Worm (Caenorhabditis elegans) whole organism, mixed stage, embryonic: ENCODE results near the gene Y12A6A.1.

ENCODE experiments used
- M03D4.4 ChIP-seq: sonication (generic microtip); optimal IDR thresholded peaks from 2 replicates; lab custom pipeline; 2017; ENCODE audit warnings: mild to moderate bottlenecking, missing genetic modification characterization, missing compliant biosample characterization
- blmp-1 ChIP-seq: fragments of 150-350 bp; optimal IDR thresholded peaks from 2 replicates; lab custom pipeline; 2014; ENCODE audit warnings: missing biosample characterization, missing genetic modification characterization
- ceh-39 ChIP-seq: fragments of 150-350 bp; optimal IDR thresholded peaks from 2 replicates; lab custom pipeline; 2014; ENCODE audit warnings: missing biosample characterization, missing genetic modification characterization
- ceh-43 ChIP-seq: fragments of 200-800 bp; sonication (Bioruptor generic); optimal IDR thresholded peaks from 2 replicates; lab custom pipeline; 2018; ENCODE audit warnings: mild to moderate bottlenecking, missing genetic modification characterization, moderate library complexity, missing compliant biosample characterization
- ceh-83 ChIP-seq: fragments of 200-800 bp; sonication (Bioruptor generic); optimal IDR thresholded peaks from 2 replicates; lab custom pipeline; 2018; ENCODE audit warnings: mild to moderate bottlenecking, missing genetic modification characterization, missing compliant biosample characterization
- ces-1 ChIP-seq: fragments of 150-350 bp; optimal IDR thresholded peaks from 2 replicates; lab custom pipeline; 2014; ENCODE audit warnings: missing biosample characterization, missing genetic modification reagents, missing genetic modification characterization
- cnd-1 ChIP-seq: fragments of 200-800 bp; sonication (Bioruptor generic); optimal IDR thresholded peaks from 2 replicates; lab custom pipeline; 2018; ENCODE audit warnings: mild to moderate bottlenecking, missing genetic modification characterization, missing compliant biosample characterization
- elt-1 ChIP-seq: sonication (generic microtip); optimal IDR thresholded peaks from 2 replicates; lab custom pipeline; 2017; ENCODE audit warnings: missing genetic modification characterization, mild to moderate bottlenecking, missing compliant biosample characterization, antibody characterized with exemption, moderate library complexity, borderline replicate concordance; ENCODE audit not compliant: insufficient read depth
- elt-3 ChIP-seq: fragments of 150-350 bp; optimal IDR thresholded peaks from 2 replicates; lab custom pipeline; 2014; ENCODE audit warnings: missing biosample characterization, missing genetic modification characterization
- flh-1 ChIP-seq: fragments of 200-800 bp; sonication (Bioruptor generic); optimal IDR thresholded peaks from 2 replicates; lab custom pipeline; 2018; ENCODE audit warnings: mild to moderate bottlenecking, missing genetic modification characterization, moderate library complexity, missing compliant biosample characterization
- ham-2 ChIP-seq: fragments of 200-800 bp; sonication (Bioruptor generic); optimal IDR thresholded peaks from 2 replicates; lab custom pipeline; 2018; ENCODE audit warnings: mild to moderate bottlenecking, missing genetic modification characterization, missing compliant biosample characterization
- hlh-1 ChIP-seq: fragments of 150-350 bp; optimal IDR thresholded peaks from 2 replicates; lab custom pipeline; 2014; ENCODE audit warnings: missing biosample characterization, missing genetic modification reagents, missing genetic modification characterization
- lin-13 ChIP-seq: fragments of 150-350 bp; optimal IDR thresholded peaks from 2 replicates; lab custom pipeline; 2014; ENCODE audit warnings: missing biosample characterization, missing genetic modification characterization
- lin-32 ChIP-seq: fragments of 200-800 bp; sonication (Bioruptor generic); optimal IDR thresholded peaks from 2 replicates; lab custom pipeline; 2018; ENCODE audit warnings: mild to moderate bottlenecking, missing genetic modification characterization, missing compliant biosample characterization
- lsy-2 ChIP-seq: fragments of 150-350 bp; optimal IDR thresholded peaks from 2 replicates; lab custom pipeline; 2014; ENCODE audit warnings: missing biosample characterization, missing genetic modification characterization
- mab-5 ChIP-seq: fragments of 150-350 bp; optimal IDR thresholded peaks from 2 replicates; lab custom pipeline; 2014; ENCODE audit warnings: missing biosample characterization, missing genetic modification characterization
- mep-1 ChIP-seq: fragments of 150-350 bp; optimal IDR thresholded peaks from 2 replicates; lab custom pipeline; 2017; ENCODE audit warnings: missing biosample characterization, missing genetic modification reagents, missing genetic modification characterization, inconsistent platforms
- mls-2 ChIP-seq: sonication (generic microtip); optimal IDR thresholded peaks from 2 replicates; lab custom pipeline; 2016; ENCODE audit warnings: mild to moderate bottlenecking, missing genetic modification characterization, moderate library complexity, missing compliant biosample characterization
- nhr-12 ChIP-seq: fragments of 150-350 bp; optimal IDR thresholded peaks from 2 replicates; lab custom pipeline; 2014; ENCODE audit warnings: missing biosample characterization, missing genetic modification characterization
- nhr-2 ChIP-seq: fragments of 150-350 bp; optimal IDR thresholded peaks from 2 replicates; lab custom pipeline; 2014; ENCODE audit warnings: missing biosample characterization, missing genetic modification characterization
- nhr-28 ChIP-seq: fragments of 150-350 bp; optimal IDR thresholded peaks from 2 replicates; lab custom pipeline; 2014; ENCODE audit warnings: missing biosample characterization, missing genetic modification characterization
- pha-4 ChIP-seq: fragments of 150-350 bp; optimal IDR thresholded peaks from 2 replicates; lab custom pipeline; 2018; ENCODE audit warnings: missing biosample characterization, missing genetic modification reagents, missing genetic modification characterization
- sem-2 ChIP-seq: fragments of 200-800 bp; sonication (Bioruptor generic); optimal IDR thresholded peaks from 2 replicates; lab custom pipeline; 2018; ENCODE audit warnings: mild to moderate bottlenecking, missing genetic modification characterization, missing compliant biosample characterization
- snpc-4 ChIP-seq: fragments of 150-350 bp; optimal IDR thresholded peaks from 2 replicates; lab custom pipeline; 2014; ENCODE audit warnings: missing biosample characterization, missing genetic modification characterization
- sptf-1 ChIP-seq: sonication (generic microtip); optimal IDR thresholded peaks from 2 replicates; lab custom pipeline; 2017; ENCODE audit warnings: mild to moderate bottlenecking, missing genetic modification characterization, moderate library complexity, missing compliant biosample characterization
- unc-120 ChIP-seq: sonication (generic microtip); optimal IDR thresholded peaks from 2 replicates; lab custom pipeline; 2017; ENCODE audit warnings: missing genetic modification characterization, missing compliant biosample characterization; ENCODE audit not compliant: poor library complexity, severe bottlenecking
- unc-39 ChIP-seq: fragments of 150-350 bp; optimal IDR thresholded peaks from 2 replicates; lab custom pipeline; 2014; ENCODE audit warnings: missing biosample characterization, missing genetic modification characterization
- unc-62 ChIP-seq: fragments of 150-350 bp; optimal IDR thresholded peaks from 2 replicates; lab custom pipeline; 2014; ENCODE audit warnings: missing biosample characterization, missing genetic modification reagents, missing genetic modification characterization
- zip-8 ChIP-seq: fragments of 150-350 bp; optimal IDR thresholded peaks from 2 replicates; lab custom pipeline; 2014; ENCODE audit warnings: missing biosample characterization, missing genetic modification characterization
- ztf-11 ChIP-seq: fragments of 150-350 bp; optimal IDR thresholded peaks from 2 replicates; lab custom pipeline; 2014; ENCODE audit warnings: missing biosample characterization, missing genetic modification characterization

Gene Y12A6A.1

ce11 chrX:13615181-13615580 lies 6.3 kb downstream of the Y12A6A.1 start:
- TF ChIP-seq ztf-11 (tag; lab: Kevin White, UChicago) (no peak), ces-1 (GFP tag; lab: Kevin White, UChicago) (peak; percentile 35)

- TF ChIP-seq ces-1 (GFP tag; lab: Kevin White, UChicago) (peak; percentile 48), ceh-43 (GFP tag; lab: Kevin White, UChicago) (no peak)
These were observed 11.5 kb downstream of the Y12A6A.1 start for ce11 chrX:13610040-13610439.

- no peak for TF ChIP-seq mep-1 (tag; lab: Kevin White, UChicago)
- no peak for TF ChIP-seq ceh-83 (GFP tag; lab: Kevin White, UChicago)
- no peak for TF ChIP-seq M03D4.4 (tag; lab: Kevin White, UChicago)
- no peak for TF ChIP-seq flh-1 (GFP tag; lab: Kevin White, UChicago)
- no peak for TF ChIP-seq sem-2 (GFP tag; lab: Kevin White, UChicago)
- no peak for TF ChIP-seq zip-8 (tag; lab: Kevin White, UChicago)
- no peak for TF ChIP-seq nhr-12 (tag; lab: Kevin White, UChicago)
- no peak for TF ChIP-seq unc-120 (tag; lab: Kevin White, UChicago)
- TF ChIP-seq ces-1 (GFP tag; lab: Kevin White, UChicago), result no peak
- TF ChIP-seq mls-2, result no peak
- no peak for TF ChIP-seq cnd-1 (tag; lab: Kevin White, UChicago)
- TF ChIP-seq elt-1, result no peak
- no peak for TF ChIP-seq blmp-1 (tag; lab: Kevin White, UChicago)
- no peak for TF ChIP-seq sptf-1 (tag; lab: Kevin White, UChicago)
- no peak for TF ChIP-seq nhr-28
- TF ChIP-seq, all 35 proteins: peak for 0
These were observed 15.7 kb downstream of the Y12A6A.1 start for ce11 chrX:13605854-13606253.

ce11 chrX:13604946-13605617 lies 16.4 kb downstream of the Y12A6A.1 start, which contains the start of gene F54B11.9:
F54B11.9 (plus strand) TSS chrX:13605567.
- TF ChIP-seq hlh-1 (tag; lab: Kevin White, UChicago) (peak; percentile 27), flh-1 (GFP tag; lab: Kevin White, UChicago) (no peak)
- TF ChIP-seq, all 35 proteins: peak for 1

ce11 chrX:13603826-13604225 lies 17.7 kb downstream of the Y12A6A.1 start, which contains the start of gene F54B11.8:
F54B11.8 (minus strand) TSS chrX:13603926.
- TF ChIP-seq ceh-43 (GFP tag; lab: Kevin White, UChicago) (no peak), elt-1 (no peak), mab-5 (tag; lab: Kevin White, UChicago) (no peak), unc-62 (GFP tag; lab: Kevin White, UChicago) (no peak), M03D4.4 (tag; lab: Kevin White, UChicago) (no peak), pha-4 (tag; lab: Kevin White, UChicago) (no peak), ceh-83 (GFP tag; lab: Kevin White, UChicago) (no peak), snpc-4 (tag; lab: Kevin White, UChicago) (no peak), blmp-1 (tag; lab: Kevin White, UChicago) (no peak), nhr-2 (tag; lab: Kevin White, UChicago) (no peak), lsy-2 (tag; lab: Kevin White, UChicago) (no peak), ces-1 (GFP tag; lab: Kevin White, UChicago) (no peak)
- TF ChIP-seq, all 35 proteins: peak for 0

DNA sequence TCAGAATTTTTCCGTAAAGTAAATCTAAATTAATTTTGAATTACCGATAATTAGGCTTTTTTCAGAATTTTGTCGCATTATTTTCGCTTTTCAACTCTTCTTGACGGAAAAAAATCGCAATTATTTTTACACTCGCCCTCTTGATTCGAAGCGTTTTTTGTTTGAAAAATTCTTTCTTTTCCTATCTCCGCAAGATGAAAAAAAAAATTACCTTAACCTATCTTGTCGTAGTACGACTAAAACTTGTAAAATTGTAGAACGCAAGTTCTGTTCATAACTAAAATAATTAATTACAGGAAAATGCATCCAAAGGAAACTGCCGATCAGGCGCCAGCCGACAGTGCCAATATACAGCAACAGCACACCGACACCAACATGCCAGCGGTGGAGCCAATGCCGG lies 21.4 kb downstream of the Y12A6A.1 start, which contains the start of gene F54B11.7:
Gene F54B11.7, plus strand, starts transcription at position 301 of the 400 bp plus-strand sequence.
- TF ChIP-seq M03D4.4 (tag; lab: Kevin White, UChicago) (no peak), sem-2 (GFP tag; lab: Kevin White, UChicago) (no peak), ceh-43 (GFP tag; lab: Kevin White, UChicago) (no peak), elt-3 (no peak), lin-13 (no peak), blmp-1 (tag; lab: Kevin White, UChicago) (no peak), nhr-28 (no peak), unc-120 (tag; lab: Kevin White, UChicago) (no peak), lin-32 (no peak), mab-5 (tag; lab: Kevin White, UChicago) (no peak), mls-2 (no peak), unc-39 (tag; lab: Kevin White, UChicago) (no peak), elt-1 (no peak), lsy-2 (tag; lab: Kevin White, UChicago) (no peak), ham-2 (no peak), ceh-39 (tag; lab: Kevin White, UChicago) (no peak), pha-4 (tag; lab: Kevin White, UChicago) (no peak), ces-1 (GFP tag; lab: Kevin White, UChicago) (no peak), unc-62 (GFP tag; lab: Kevin White, UChicago) (no peak)
- TF ChIP-seq, all 35 proteins: peak for 0
